Fruit fly (Drosophila melanogaster): ENCODE data around the gene Raf.

Raf gene

DNA sequence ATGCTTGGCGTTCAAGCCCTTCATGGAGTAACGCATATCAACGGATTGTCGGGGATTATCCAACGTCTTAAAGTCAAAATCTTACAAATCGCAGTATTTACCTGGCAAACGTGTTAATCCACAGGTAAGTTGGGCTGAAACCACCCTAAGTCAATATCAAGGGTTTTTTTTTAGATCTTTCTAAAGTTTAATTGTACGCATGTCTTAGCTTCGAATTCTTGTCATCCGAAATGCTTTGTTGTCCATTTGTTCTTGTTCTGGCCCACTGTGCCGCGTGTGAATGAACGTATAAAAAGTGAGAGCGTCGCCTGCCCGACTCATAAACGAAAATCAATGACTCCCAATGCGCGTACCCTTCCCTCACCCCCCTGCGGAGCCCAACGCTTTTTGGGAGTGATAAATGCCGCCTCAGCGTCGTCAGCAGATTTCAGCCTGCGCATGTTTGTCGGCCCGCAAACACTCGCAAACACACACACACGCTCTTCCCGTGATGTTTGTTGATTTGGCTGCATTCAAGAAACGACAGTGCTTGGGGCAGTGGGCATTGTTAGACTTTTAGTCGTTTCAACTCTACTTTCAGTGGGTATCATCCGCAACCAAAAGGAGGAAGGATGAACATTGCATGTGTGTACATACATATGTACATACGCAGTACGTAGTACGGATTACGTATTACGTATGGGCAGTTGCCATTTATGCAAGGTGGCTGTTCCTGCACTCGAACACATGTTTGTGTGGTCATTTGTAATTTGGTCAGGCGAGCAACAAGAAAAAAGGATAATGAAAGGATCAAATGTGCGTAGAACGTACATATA is 1.2 kb downstream of the Raf start (continued):
- peak; percentile 87 for TF ChIP-seq CG4328 (GFP tag; optimal IDR thresholded peaks at IDR 0.05)
- peak; percentile 74 for TF ChIP-seq CG31365 (tag; optimal IDR thresholded peaks at IDR 0.05)
- peak; percentile 92 for TF ChIP-seq Hand (GFP tag; optimal IDR thresholded peaks at IDR 0.05)
- peak in 1 of 3 experiments; percentile 97 for TF ChIP-seq lola (GFP tag; optimal IDR thresholded peaks at IDR 0.05)
- TF ChIP-seq ci (GFP tag; IDR thresholded peaks at IDR 0.05): no peak; the same call in 1 of the 3 replicates
- peak; percentile 95 for TF ChIP-seq CG8944 (GFP tag; optimal IDR thresholded peaks at IDR 0.05)
- TF ChIP-seq sens (GFP tag): peak; percentile 99
- TF ChIP-seq slbo (GFP tag; IDR thresholded peaks at IDR 0.05): peak; percentile 84
- TF ChIP-seq CkIIα-i1 (GFP tag; IDR thresholded peaks at IDR 0.05): peak; percentile 18; the same call in 1 of the 2 replicates
- TF ChIP-seq NC2β (GFP tag; optimal IDR thresholded peaks at IDR 0.05): peak; percentile 91
- TF ChIP-seq CG11398 (GFP tag; optimal IDR thresholded peaks at IDR 0.05): peak; percentile 95
- peak; percentile 93 for TF ChIP-seq Atf3 (GFP tag; optimal IDR thresholded peaks at IDR 0.05)
- peak; percentile 88 for TF ChIP-seq CG6689 (GFP tag; IDR thresholded peaks at IDR 0.05)
- TF ChIP-seq dati (GFP tag; IDR thresholded peaks at IDR 0.05): no peak
- peak; percentile 94 for TF ChIP-seq Ssrp (tag; optimal IDR thresholded peaks at IDR 0.05)
- peak; percentile 87 for TF ChIP-seq Bdp1 (GFP tag; optimal IDR thresholded peaks at IDR 0.05)
- peak; percentile 96 for TF ChIP-seq tio (GFP tag; optimal IDR thresholded peaks at IDR 0.05)
- peak; percentile 73 for TF ChIP-seq CG9932 (GFP tag; IDR thresholded peaks at IDR 0.05)
- no peak for TF ChIP-seq Scr (GFP tag; IDR thresholded peaks at IDR 0.05; ENCODE audit: partially characterized antibody)
- TF ChIP-seq CG17802 (tag; optimal IDR thresholded peaks at IDR 0.05): peak; percentile 68
- 0 out of 2 replicates have a peak, but pooled peaks have one; percentile 32 for TF ChIP-seq ro (GFP tag; IDR thresholded peaks at IDR 0.05)
- peak; percentile 96 for TF ChIP-seq CG16815 (GFP tag; optimal IDR thresholded peaks at IDR 0.05)
- TF ChIP-seq fru (optimal IDR thresholded peaks at IDR 0.05): no peak
- TF ChIP-seq Dip3 (GFP tag; optimal IDR thresholded peaks at IDR 0.05): peak; percentile 81
- no peak for TF ChIP-seq cad (GFP tag; optimal IDR thresholded peaks at IDR 0.05)
- TF ChIP-seq CG15011 (GFP tag; optimal IDR thresholded peaks at IDR 0.05): peak; percentile 93
- TF ChIP-seq CG5245 (GFP tag; optimal IDR thresholded peaks at IDR 0.05): peak; percentile 76
- no peak for TF ChIP-seq CG42726 (GFP tag; IDR thresholded peaks at IDR 0.05; ENCODE audit: partially characterized antibody)
- peak; percentile 85 for TF ChIP-seq Bteb2 (GFP tag; optimal IDR thresholded peaks at IDR 0.05)
- TF ChIP-seq gce (GFP tag; IDR thresholded peaks at IDR 0.05): peak; percentile 46; the same call in 1 of the 3 replicates
- TF ChIP-seq CG11093 (GFP tag; IDR thresholded peaks at IDR 0.05): peak; percentile 77; the same call in 2 of the 3 replicates
- peak; percentile 98 for TF ChIP-seq org-1 (GFP tag; optimal IDR thresholded peaks at IDR 0.05)
- peak in 1 of 2 experiments; percentile 60 for TF ChIP-seq crp (GFP tag; optimal IDR thresholded peaks at IDR 0.05)
- no peak for TF ChIP-seq hb (GFP tag; IDR thresholded peaks at IDR 0.05; ENCODE audit: partially characterized antibody)
- no peak for TF ChIP-seq CG6272 (GFP tag; IDR thresholded peaks at IDR 0.05)
- peak; percentile 72 for TF ChIP-seq gcm2 (GFP tag; optimal IDR thresholded peaks at IDR 0.05)
- TF ChIP-seq pho (GFP tag; optimal IDR thresholded peaks at IDR 0.05): peak; percentile 91
- TF ChIP-seq CG15696 (tag; optimal IDR thresholded peaks at IDR 0.05): peak; percentile 89
- peak; percentile 88 for TF ChIP-seq CG10274 (GFP tag; optimal IDR thresholded peaks at IDR 0.05)
- TF ChIP-seq CG13894 (tag; optimal IDR thresholded peaks at IDR 0.05): peak; percentile 63
- peak; percentile 49 for TF ChIP-seq Ets97D (GFP tag; optimal IDR thresholded peaks at IDR 0.05)
- no peak for TF ChIP-seq CG2129 (GFP tag; IDR thresholded peaks at IDR 0.05; ENCODE audit: partially characterized antibody)
- peak; percentile 76 for TF ChIP-seq sob (GFP tag; IDR thresholded peaks at IDR 0.05)
- TF ChIP-seq Optix (GFP tag; IDR thresholded peaks at IDR 0.05): peak; percentile 74
- TF ChIP-seq CG14667 (GFP tag; IDR thresholded peaks at IDR 0.05): peak; percentile 71
- peak; percentile 66 for TF ChIP-seq CG7987 (GFP tag; optimal IDR thresholded peaks at IDR 0.05)
- TF ChIP-seq CoRest (tag; optimal IDR thresholded peaks at IDR 0.05): peak; percentile 97
- TF ChIP-seq sim (GFP tag; IDR thresholded peaks at IDR 0.05): no peak
- no peak for TF ChIP-seq Doc3 (GFP tag; IDR thresholded peaks at IDR 0.05; ENCODE audit: partially characterized antibody)
